Fruit fly (Drosophila melanogaster) Kc167 (cell line): ENCODE measurements around the gene TwdlZ.

Source experiments
- Sin3A ChIP-seq: fragments of >200 bp; optimal IDR thresholded peaks from 2 replicates; lab custom pipeline; 2018; ENCODE audit warnings: missing external identifiers
- h ChIP-seq: fragments of >200 bp; optimal IDR thresholded peaks from 3 replicates; lab custom pipeline; 2018; ENCODE audit warnings: missing external identifiers
- insv ChIP-seq: fragments of >200 bp; optimal IDR thresholded peaks from 3 replicates; lab custom pipeline; 2018; ENCODE audit warnings: missing external identifiers

dm6 chrX:16780244-16780643, 42.3 kb downstream of the TwdlZ start:
- no peak for TF ChIP-seq insv (lab: Kevin White, UChicago)
- TF ChIP-seq Sin3A (lab: Kevin White, UChicago), result no peak
- no peak for TF ChIP-seq h (lab: Kevin White, UChicago)
